Worm (Caenorhabditis elegans) whole organism, midembryonic: ENCODE results near the gene unc-103.

ENCODE experiments used
- cog-1 ChIP-seq: sonication (generic microtip); optimal IDR thresholded peaks from 2 replicates; lab custom pipeline; 2016; ENCODE audit warnings: missing genetic modification characterization, missing compliant biosample characterization
- flt-1 ChIP-seq: fragments of 200-800 bp; sonication (Bioruptor generic); IDR thresholded peaks from 2 replicates; pipeline ENCODE4 v1.3.6; 2022; ENCODE audit warnings: missing genetic modification characterization, missing compliant biosample characterization
- klf-2 ChIP-seq: fragments of 200-800 bp; sonication (Bioruptor generic); conservative IDR thresholded peaks from 2 replicates; pipeline ENCODE4 v1.3.6; 2022; ENCODE audit warnings: missing genetic modification reagents, missing genetic modification characterization, missing compliant biosample characterization
- med-1 ChIP-seq: sonication (generic microtip); optimal IDR thresholded peaks from 2 replicates; lab custom pipeline; 2017; ENCODE audit warnings: missing genetic modification characterization, mild to moderate bottlenecking, missing compliant biosample characterization, antibody characterized with exemption, missing genetic modification reagents; ENCODE audit not compliant: insufficient read depth
- ref-1 ChIP-seq: fragments of 200-800 bp; sonication (Bioruptor generic); conservative IDR thresholded peaks from 2 replicates; pipeline ENCODE4 v1.3.6; 2022; ENCODE audit warnings: missing genetic modification reagents, missing genetic modification characterization, missing compliant biosample characterization
- tab-1 ChIP-seq: fragments of 200-800 bp; sonication (Bioruptor generic); IDR thresholded peaks from 2 replicates; pipeline ENCODE4 v1.3.6; 2022; ENCODE audit warnings: missing genetic modification characterization, missing compliant biosample characterization
- ztf-23 ChIP-seq: fragments of 200-800 bp; sonication (Bioruptor generic); IDR thresholded peaks from 2 replicates; pipeline ENCODE4 v1.3.6; 2022; ENCODE audit warnings: missing genetic modification reagents, missing genetic modification characterization, missing compliant biosample characterization
- ztf-29 ChIP-seq: fragments of 200-800 bp; sonication (Bioruptor generic); IDR thresholded peaks from 2 replicates; pipeline ENCODE4 v1.3.6; 2022; ENCODE audit warnings: missing genetic modification reagents, missing genetic modification characterization, missing compliant biosample characterization

DNA sequence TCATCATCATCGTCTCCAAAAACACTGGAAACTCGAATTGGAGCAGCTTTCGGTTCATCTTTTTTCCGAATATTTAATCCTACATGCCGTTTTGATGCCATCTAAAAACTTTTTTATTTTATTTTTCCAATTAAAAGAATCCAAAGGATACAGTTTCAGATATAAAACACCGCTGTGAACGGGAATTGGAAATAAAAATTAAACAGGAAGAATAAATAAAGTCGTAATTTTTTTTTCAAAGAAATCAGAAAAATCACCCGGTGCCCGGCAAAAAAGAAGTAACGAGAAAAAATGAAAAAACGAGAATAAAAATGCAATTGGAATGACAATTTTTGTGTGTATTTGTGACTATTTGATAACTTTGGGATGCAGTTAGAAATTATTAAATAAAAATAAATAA lies 53.5 kb downstream of the unc-103 start, which contains the start of gene ccdc-55:
- TF ChIP-seq cog-1 (no peak), med-1 (GFP tag; lab: Kevin White, UChicago) (no peak), ztf-23 (GFP tag; lab: Robert Waterston, UW) (no peak), ref-1 (GFP tag; lab: Robert Waterston, UW) (no peak), klf-2 (GFP tag; lab: Robert Waterston, UW) (no peak), ztf-29 (GFP tag; lab: Robert Waterston, UW) (no peak), flt-1 (GFP tag; lab: Robert Waterston, UW) (no peak), tab-1 (GFP tag; lab: Robert Waterston, UW) (no peak)
